Fruit fly (Drosophila melanogaster) whole organism, embryonic: ENCODE measurements around the gene CG34148.

Source experiments
- Bgb ChIP-seq: fragments of 200-800 bp; sonication (Bioruptor generic); IDR thresholded peaks from 2 replicates; pipeline ENCODE4 v1.3.6; 2022; ENCODE audit warnings: missing biosample characterization, missing genetic modification characterization; ENCODE audit not compliant: partially characterized antibody
- Blimp-1 ChIP-seq: fragments of 200-800 bp; sonication (Bioruptor generic); optimal IDR thresholded peaks from 3 replicates; lab custom pipeline; 2018; ENCODE audit warnings: missing biosample characterization, missing genetic modification characterization, mild to moderate bottlenecking, moderate library complexity, missing genetic modification reagents
- CG12391 ChIP-seq: fragments of 200-800 bp; sonication (Bioruptor generic); optimal IDR thresholded peaks from 3 replicates; lab custom pipeline; 2018; ENCODE audit warnings: missing biosample characterization, mild to moderate bottlenecking, missing genetic modification characterization, moderate library complexity
- CG12769 ChIP-seq: fragments of 200-800 bp; sonication (Bioruptor generic); optimal IDR thresholded peaks from 2 replicates; lab custom pipeline; 2019; ENCODE audit warnings: missing biosample characterization, mild to moderate bottlenecking, missing genetic modification characterization, moderate library complexity
- CG15601 ChIP-seq: fragments of 200-800 bp; sonication (Bioruptor generic); optimal IDR thresholded peaks from 3 replicates; lab custom pipeline; 2019; ENCODE audit warnings: missing biosample characterization, mild to moderate bottlenecking, missing genetic modification characterization, moderate library complexity
- CG1603 ChIP-seq: fragments of 200-800 bp; sonication (Bioruptor generic); optimal IDR thresholded peaks from 2 replicates; lab custom pipeline; 2019; ENCODE audit warnings: missing biosample characterization, mild to moderate bottlenecking, missing genetic modification characterization, moderate library complexity
- CG16779 ChIP-seq: fragments of 200-800 bp; sonication (Bioruptor generic); IDR thresholded peaks from 2 replicates; pipeline ENCODE4 v1.3.6; 2022; ENCODE audit warnings: missing biosample characterization, missing genetic modification characterization
- CG18262 ChIP-seq: fragments of 200-800 bp; optimal IDR thresholded peaks from 3 replicates; lab custom pipeline; 2019; ENCODE audit warnings: missing biosample characterization, mild to moderate bottlenecking, missing genetic modification characterization, moderate library complexity
- CG2116 ChIP-seq: fragments of 200-800 bp; sonication (Bioruptor generic); optimal IDR thresholded peaks from 3 replicates; lab custom pipeline; 2018; ENCODE audit warnings: missing biosample characterization, mild to moderate bottlenecking, missing genetic modification characterization
- CG2129 ChIP-seq: fragments of 200-800 bp; sonication (Bioruptor generic); IDR thresholded peaks from 2 replicates; pipeline ENCODE4 v1.3.6; 2022; ENCODE audit warnings: missing biosample characterization, missing genetic modification characterization; ENCODE audit not compliant: partially characterized antibody
- CG30020 ChIP-seq: fragments of 200-800 bp; optimal IDR thresholded peaks from 2 replicates; lab custom pipeline; 2019; ENCODE audit warnings: missing biosample characterization, mild to moderate bottlenecking, missing genetic modification characterization, moderate library complexity
- CG30403 ChIP-seq: fragments of 200-800 bp; sonication (Bioruptor generic); optimal IDR thresholded peaks from 3 replicates; lab custom pipeline; 2016; ENCODE audit warnings: missing biosample characterization, missing genetic modification characterization
- CG6175 ChIP-seq: fragments of 200-800 bp; sonication (Bioruptor generic); IDR thresholded peaks from 3 replicates; pipeline ENCODE4 v1.3.6; 2022; ENCODE audit warnings: missing biosample characterization, missing genetic modification characterization
- CG6654 ChIP-seq: fragments of 200-800 bp; sonication (Bioruptor generic); optimal IDR thresholded peaks from 2 replicates; lab custom pipeline; 2017; ENCODE audit warnings: missing biosample characterization, mild to moderate bottlenecking, missing genetic modification characterization
- CHES-1-like ChIP-seq: fragments of 200-800 bp; sonication (Bioruptor generic); optimal IDR thresholded peaks from 2 replicates; lab custom pipeline; 2016; ENCODE audit warnings: missing biosample characterization, missing genetic modification characterization
- Chrac-16 ChIP-seq: fragments of 200-800 bp; sonication (Bioruptor generic); optimal IDR thresholded peaks from 3 replicates; lab custom pipeline; 2016; ENCODE audit warnings: missing biosample characterization, missing genetic modification characterization
- CoRest ChIP-seq: fragments of 200-800 bp; sonication (Bioruptor generic); optimal IDR thresholded peaks from 3 replicates; lab custom pipeline; 2018; ENCODE audit warnings: missing biosample characterization, mild to moderate bottlenecking, missing genetic modification characterization, moderate library complexity
- Dbx ChIP-seq: fragments of 200-800 bp; sonication (Bioruptor generic); IDR thresholded peaks from 3 replicates; pipeline ENCODE4 v1.3.6; 2022; ENCODE audit warnings: missing biosample characterization, missing genetic modification characterization
- Fer2 ChIP-seq: fragments of 200-800 bp; sonication (Bioruptor generic); optimal IDR thresholded peaks from 2 replicates; lab custom pipeline; 2018; ENCODE audit warnings: missing biosample characterization, mild to moderate bottlenecking, missing genetic modification characterization, moderate library complexity
- HHEX ChIP-seq: fragments of 200-800 bp; sonication (Bioruptor generic); optimal IDR thresholded peaks from 3 replicates; lab custom pipeline; 2017; ENCODE audit warnings: missing biosample characterization, mild to moderate bottlenecking, missing genetic modification characterization, missing genetic modification reagents
- Opbp ChIP-seq: fragments of 200-800 bp; sonication (Bioruptor generic); IDR thresholded peaks from 3 replicates; pipeline ENCODE4 v1.3.6; 2022; ENCODE audit warnings: missing biosample characterization, missing genetic modification characterization; ENCODE audit not compliant: partially characterized antibody
- Sox100B ChIP-seq: fragments of 200-800 bp; sonication (Bioruptor generic); optimal IDR thresholded peaks from 3 replicates; lab custom pipeline; 2018; ENCODE audit warnings: missing biosample characterization, mild to moderate bottlenecking, missing genetic modification characterization
- Spps ChIP-seq: fragments of 200-800 bp; sonication (Bioruptor generic); optimal IDR thresholded peaks from 2 replicates; lab custom pipeline; 2018; ENCODE audit warnings: missing biosample characterization, mild to moderate bottlenecking, missing genetic modification characterization
- Sry-δ ChIP-seq: fragments of 200-800 bp; sonication (Bioruptor generic); optimal IDR thresholded peaks from 2 replicates; lab custom pipeline; 2016; ENCODE audit warnings: missing biosample characterization, missing genetic modification characterization
- YL-1 ChIP-seq: fragments of 200-800 bp; sonication (Bioruptor generic); optimal IDR thresholded peaks from 3 replicates; lab custom pipeline; 2017; ENCODE audit warnings: missing biosample characterization, mild to moderate bottlenecking, missing genetic modification characterization
- amos ChIP-seq: fragments of 200-800 bp; sonication (Bioruptor generic); IDR thresholded peaks from 2 replicates; pipeline ENCODE4 v1.3.6; 2022; ENCODE audit warnings: missing biosample characterization, missing genetic modification characterization; ENCODE audit not compliant: partially characterized antibody
- bbx ChIP-seq: fragments of 200-800 bp; sonication (Bioruptor generic); IDR thresholded peaks from 2 replicates; pipeline ENCODE4 v1.3.6; 2022; ENCODE audit warnings: missing biosample characterization, missing genetic modification characterization; ENCODE audit not compliant: partially characterized antibody
- dan ChIP-seq: fragments of 200-800 bp; sonication (Bioruptor generic); IDR thresholded peaks from 2 replicates; pipeline ENCODE4 v1.3.6; 2022; ENCODE audit warnings: missing biosample characterization, missing genetic modification characterization
- disco-r ChIP-seq: fragments of 200-800 bp; sonication (Bioruptor generic); optimal IDR thresholded peaks from 2 replicates; lab custom pipeline; 2016; ENCODE audit warnings: missing biosample characterization, missing genetic modification characterization
- ems ChIP-seq: fragments of 200-800 bp; sonication (Bioruptor generic); optimal IDR thresholded peaks from 3 replicates; lab custom pipeline; 2016; ENCODE audit warnings: missing biosample characterization, missing genetic modification characterization
- eyg ChIP-seq: fragments of 200-800 bp; sonication (Bioruptor generic); optimal IDR thresholded peaks from 3 replicates; lab custom pipeline; 2016; ENCODE audit warnings: missing biosample characterization, missing genetic modification characterization
- fd3F ChIP-seq: fragments of 200-800 bp; sonication (Bioruptor generic); optimal IDR thresholded peaks from 2 replicates; lab custom pipeline; 2018; ENCODE audit warnings: missing biosample characterization, mild to moderate bottlenecking, missing genetic modification characterization, moderate library complexity
- gem ChIP-seq: fragments of 200-800 bp; sonication (Bioruptor generic); optimal IDR thresholded peaks from 2 replicates; lab custom pipeline; 2019; ENCODE audit warnings: missing biosample characterization, mild to moderate bottlenecking, missing genetic modification characterization, moderate library complexity
- hkb ChIP-seq, 2 experiments: fragments of 200-800 bp in 1 of 2; fragments of >200 bp in 1 of 2; sonication (Bioruptor generic) in 1 of 2; IDR thresholded peaks in 1 of 2; optimal IDR thresholded peaks in 1 of 2; 2 replicates each; pipeline versions ENCODE4 v1.3.6 to Lab custom; 2017 to 2022; ENCODE audit warnings: missing biosample characterization in 1 of 2, missing genetic modification characterization in 1 of 2
- jing ChIP-seq: fragments of 200-800 bp; sonication (Bioruptor generic); optimal IDR thresholded peaks from 2 replicates; lab custom pipeline; 2018; ENCODE audit warnings: missing biosample characterization, mild to moderate bottlenecking, missing genetic modification characterization
- kni ChIP-seq: fragments of 200-800 bp; sonication (Bioruptor generic); optimal IDR thresholded peaks from 3 replicates; lab custom pipeline; 2017; ENCODE audit warnings: mild to moderate bottlenecking, missing biosample characterization, missing genetic modification reagents, missing genetic modification characterization
- mam ChIP-seq: fragments of 200-800 bp; sonication (Bioruptor generic); optimal IDR thresholded peaks from 3 replicates; lab custom pipeline; 2016; ENCODE audit warnings: missing biosample characterization, missing genetic modification characterization
- mirr ChIP-seq: fragments of 200-800 bp; sonication (Bioruptor generic); optimal IDR thresholded peaks from 3 replicates; lab custom pipeline; 2018; ENCODE audit warnings: missing biosample characterization, mild to moderate bottlenecking, missing genetic modification characterization
- pzg ChIP-seq: fragments of 200-800 bp; sonication (Bioruptor generic); optimal IDR thresholded peaks from 3 replicates; lab custom pipeline; 2018; ENCODE audit warnings: missing biosample characterization, mild to moderate bottlenecking, missing genetic modification characterization, moderate library complexity
- sd ChIP-seq: fragments of 200-800 bp; sonication (Bioruptor generic); optimal IDR thresholded peaks from 3 replicates; lab custom pipeline; 2018; ENCODE audit warnings: missing biosample characterization, mild to moderate bottlenecking, missing genetic modification characterization, moderate library complexity
- sens ChIP-seq: fragments of 200-800 bp; sonication (Bioruptor generic); peaks from one replicate; lab custom pipeline; 2016; ENCODE audit warnings: missing biosample characterization, missing genetic modification characterization
- slbo ChIP-seq: fragments of 200-800 bp; sonication (Bioruptor generic); IDR thresholded peaks from 2 replicates; pipeline ENCODE4 v1.3.6; 2022; ENCODE audit warnings: missing biosample characterization, missing genetic modification characterization
- stwl ChIP-seq: fragments of 200-800 bp; sonication (Bioruptor generic); optimal IDR thresholded peaks from 3 replicates; lab custom pipeline; 2018; ENCODE audit warnings: missing biosample characterization, mild to moderate bottlenecking, missing genetic modification characterization, moderate library complexity
- trh ChIP-seq: fragments of 200-800 bp; sonication (Bioruptor generic); optimal IDR thresholded peaks from 2 replicates; lab custom pipeline; 2016; ENCODE audit warnings: missing biosample characterization, missing genetic modification characterization
- tup ChIP-seq: fragments of 200-800 bp; sonication (Bioruptor generic); optimal IDR thresholded peaks from 2 replicates; lab custom pipeline; 2016; ENCODE audit warnings: missing biosample characterization, mild to moderate bottlenecking, missing genetic modification characterization, moderate library complexity
- zfh1 ChIP-seq: fragments of 200-800 bp; sonication (Bioruptor generic); IDR thresholded peaks from 3 replicates; pipeline ENCODE4 v1.3.6; 2022; ENCODE audit warnings: missing biosample characterization, missing genetic modification characterization

Gene CG34148

dm6 chr3R:21887588-21888007 is 9.1 kb upstream of the CG34148 start (continued):
- TF ChIP-seq ems, result peak; percentile 16
- peak; percentile 9 for TF ChIP-seq CG6654 (GFP tag; lab: Kevin White, UChicago)
- TF ChIP-seq, all 482 proteins: peak for 121

dm6 chr3R:21886861-21887587 is 8.5 kb upstream of the CG34148 start, which contains the start of the genes CG6678 and dnd:
Gene CG6678 (plus strand): TSS chr3R:21887029.
Gene dnd (minus strand): TSS chr3R:21887355.
- no peak for TF ChIP-seq Spps
- no peak for TF ChIP-seq CG30403 (GFP tag; lab: Kevin White, UChicago)
- no peak for TF ChIP-seq eyg (GFP tag; lab: Kevin White, UChicago)
- no peak for TF ChIP-seq HHEX (GFP tag; lab: Kevin White, UChicago)
- no peak for TF ChIP-seq mirr (GFP tag; lab: Kevin White, UChicago)
- 0 out of 2 replicates have a peak, but pooled peaks have one; percentile 21 for TF ChIP-seq bbx
- no peak for TF ChIP-seq dan
- TF ChIP-seq CG12769 (tag; lab: Kevin White, UChicago), result no peak
- no peak for TF ChIP-seq zfh1 (GFP tag; lab: Robert Waterston, UW)
- TF ChIP-seq Chrac-16, result no peak
- TF ChIP-seq Sry-δ (GFP tag; lab: Kevin White, UChicago), result peak; percentile 72
- no peak for TF ChIP-seq jing (GFP tag; lab: Kevin White, UChicago)
- TF ChIP-seq amos (GFP tag; lab: Robert Waterston, UW), result no peak
- TF ChIP-seq CG16779 (GFP tag; lab: Robert Waterston, UW), result no peak
- peak; percentile 88 for TF ChIP-seq CG2116 (GFP tag; lab: Kevin White, UChicago)
- TF ChIP-seq Bgb (GFP tag; lab: Robert Waterston, UW), result no peak
- TF ChIP-seq hkb (optimal IDR thresholded peaks at IDR 0.05; lab: Kevin White, UChicago), result no peak
- no peak for TF ChIP-seq hkb (GFP tag; IDR thresholded peaks at IDR 0.05; lab: Robert Waterston, UW)
- TF ChIP-seq CHES-1-like (GFP tag; lab: Kevin White, UChicago), result no peak
- no peak for TF ChIP-seq CoRest
- no peak for TF ChIP-seq CG15601 (tag; lab: Kevin White, UChicago)
- no peak for TF ChIP-seq CG12391 (tag; lab: Kevin White, UChicago)
- TF ChIP-seq Opbp (GFP tag; lab: Robert Waterston, UW), result no peak
- no peak for TF ChIP-seq slbo (GFP tag; lab: Robert Waterston, UW)
- no peak for TF ChIP-seq fd3F
- no peak for TF ChIP-seq ems
- no peak for TF ChIP-seq Blimp-1 (GFP tag; lab: Kevin White, UChicago)
- no peak for TF ChIP-seq CG30020 (tag; lab: Kevin White, UChicago)
- peak; percentile 43 for TF ChIP-seq sens (GFP tag; lab: Kevin White, UChicago)
- no peak for TF ChIP-seq mam
- no peak for TF ChIP-seq CG2129 (GFP tag; lab: Robert Waterston, UW)
- no peak for TF ChIP-seq Fer2
- no peak for TF ChIP-seq trh (GFP tag; lab: Kevin White, UChicago)
- peak; percentile 36 for TF ChIP-seq kni (GFP tag; lab: Kevin White, UChicago)
- no peak for TF ChIP-seq YL-1 (GFP tag; lab: Kevin White, UChicago)
- TF ChIP-seq CG18262 (tag; lab: Kevin White, UChicago), result no peak
- TF ChIP-seq gem (tag; lab: Kevin White, UChicago), result no peak
- TF ChIP-seq disco-r (GFP tag; lab: Kevin White, UChicago), result no peak
- no peak for TF ChIP-seq tup (GFP tag; lab: Kevin White, UChicago)
- no peak for TF ChIP-seq sd (tag; lab: Kevin White, UChicago)
- no peak for TF ChIP-seq CG6175 (GFP tag; lab: Robert Waterston, UW)
- TF ChIP-seq Dbx, result no peak
- peak; percentile 35 for TF ChIP-seq pzg (GFP tag; lab: Kevin White, UChicago)
- peak; percentile 36 for TF ChIP-seq stwl (tag; lab: Kevin White, UChicago)
- no peak for TF ChIP-seq CG1603 (tag; lab: Kevin White, UChicago)
- no peak for TF ChIP-seq Sox100B (GFP tag; lab: Kevin White, UChicago)
